Fruit fly (Drosophila melanogaster): Measurements from ENCODE around the gene Mst57Db.

dm6 chr3R:25830814-25831213, at the start of gene Mst57Db:
- TF ChIP-seq CG9948 (tag; optimal IDR thresholded peaks at IDR 0.05) (no peak), Snoo (tag; optimal IDR thresholded peaks at IDR 0.05) (no peak), CG8159 (tag; optimal IDR thresholded peaks at IDR 0.05) (no peak), CG15710 (tag; optimal IDR thresholded peaks at IDR 0.05) (no peak), CG13204 (GFP tag; optimal IDR thresholded peaks at IDR 0.05) (no peak), gl (tag; optimal IDR thresholded peaks at IDR 0.05) (no peak)

Data from whole organism, pupa.